Fruit fly (Drosophila melanogaster) whole organism, embryonic: ENCODE results near the gene Ccz1.

Experiments used
- Atf3 ChIP-seq: fragments of 200-800 bp; sonication (Bioruptor generic); optimal IDR thresholded peaks from 3 replicates; lab custom pipeline; 2016; ENCODE audit warnings: missing biosample characterization, missing genetic modification characterization
- Awh ChIP-seq: fragments of 200-800 bp; sonication (Bioruptor generic); IDR thresholded peaks from 2 replicates; pipeline ENCODE4, ENCODE4 v1.3.6; 2022; ENCODE audit warnings: missing biosample characterization, missing genetic modification characterization
- CG10431 ChIP-seq: fragments of 200-800 bp; sonication (Bioruptor generic); optimal IDR thresholded peaks from 3 replicates; lab custom pipeline; 2018; ENCODE audit warnings: missing biosample characterization, mild to moderate bottlenecking, missing genetic modification characterization
- CG10979 ChIP-seq: fragments of 200-800 bp; sonication (Bioruptor generic); optimal IDR thresholded peaks from 2 replicates; lab custom pipeline; 2018; ENCODE audit warnings: missing biosample characterization, mild to moderate bottlenecking, missing genetic modification characterization, moderate library complexity
- CG11085 ChIP-seq: fragments of 200-800 bp; sonication (Bioruptor generic); IDR thresholded peaks from 2 replicates; pipeline ENCODE4 v1.3.6; 2022; ENCODE audit warnings: missing biosample characterization, missing genetic modification characterization
- CG12391 ChIP-seq: fragments of 200-800 bp; sonication (Bioruptor generic); optimal IDR thresholded peaks from 3 replicates; lab custom pipeline; 2018; ENCODE audit warnings: missing biosample characterization, mild to moderate bottlenecking, missing genetic modification characterization, moderate library complexity
- CG13123 ChIP-seq: fragments of 200-800 bp; sonication (Bioruptor generic); optimal IDR thresholded peaks from 2 replicates; lab custom pipeline; 2016; ENCODE audit warnings: missing biosample characterization, missing genetic modification characterization
- CG13424 ChIP-seq: fragments of 200-800 bp; sonication (Bioruptor generic); optimal IDR thresholded peaks from 2 replicates; lab custom pipeline; 2019; ENCODE audit warnings: missing biosample characterization, mild to moderate bottlenecking, missing genetic modification characterization, moderate library complexity
- CG15269 ChIP-seq: fragments of 200-800 bp; sonication (Bioruptor generic); optimal IDR thresholded peaks from 2 replicates; lab custom pipeline; 2018; ENCODE audit warnings: missing biosample characterization, mild to moderate bottlenecking, missing genetic modification characterization, moderate library complexity
- CG1602 ChIP-seq: fragments of 200-800 bp; sonication (Bioruptor generic); optimal IDR thresholded peaks from 3 replicates; lab custom pipeline; 2016; ENCODE audit warnings: missing biosample characterization, missing genetic modification characterization
- CG17186 ChIP-seq: fragments of 200-800 bp; sonication (Bioruptor generic); optimal IDR thresholded peaks from 3 replicates; lab custom pipeline; 2017; ENCODE audit warnings: missing biosample characterization, missing genetic modification reagents, missing genetic modification characterization
- CG17612 ChIP-seq: fragments of 200-800 bp; sonication (Bioruptor generic); IDR thresholded peaks from 2 replicates; pipeline ENCODE4 v1.3.6; 2022; ENCODE audit warnings: missing biosample characterization, missing genetic modification characterization
- CG31441 ChIP-seq: fragments of 200-800 bp; sonication (Bioruptor generic); IDR thresholded peaks from 2 replicates; pipeline ENCODE4 v1.3.6; 2022; ENCODE audit warnings: missing biosample characterization, missing genetic modification characterization
- CG32532 ChIP-seq: fragments of 200-800 bp; sonication (Bioruptor generic); IDR thresholded peaks from 2 replicates; pipeline ENCODE4 v1.3.6; 2022; ENCODE audit warnings: missing biosample characterization, missing genetic modification characterization
- CG6654 ChIP-seq: fragments of 200-800 bp; sonication (Bioruptor generic); optimal IDR thresholded peaks from 2 replicates; lab custom pipeline; 2017; ENCODE audit warnings: missing biosample characterization, mild to moderate bottlenecking, missing genetic modification characterization
- CG6791 ChIP-seq: fragments of 200-800 bp; sonication (Bioruptor generic); IDR thresholded peaks from 3 replicates; pipeline ENCODE4 v1.3.6; 2022; ENCODE audit warnings: missing biosample characterization, missing genetic modification characterization; ENCODE audit not compliant: partially characterized antibody
- CG7963 ChIP-seq: fragments of 200-800 bp; sonication (Bioruptor generic); IDR thresholded peaks from 3 replicates; pipeline ENCODE4 v1.3.6; 2022; ENCODE audit warnings: missing biosample characterization, missing genetic modification characterization; ENCODE audit not compliant: partially characterized antibody
- CG8388 ChIP-seq: fragments of 200-800 bp; sonication (Bioruptor generic); optimal IDR thresholded peaks from 2 replicates; lab custom pipeline; 2019; ENCODE audit warnings: missing biosample characterization, mild to moderate bottlenecking, missing genetic modification characterization, moderate library complexity
- CG9817 ChIP-seq: fragments of 200-800 bp; sonication (Bioruptor generic); optimal IDR thresholded peaks from 2 replicates; lab custom pipeline; 2018; ENCODE audit warnings: missing biosample characterization, mild to moderate bottlenecking, missing genetic modification characterization, moderate library complexity
- CHES-1-like ChIP-seq: fragments of 200-800 bp; sonication (Bioruptor generic); optimal IDR thresholded peaks from 2 replicates; lab custom pipeline; 2016; ENCODE audit warnings: missing biosample characterization, missing genetic modification characterization
- CTCF ChIP-seq: fragments of 200-800 bp; sonication (Bioruptor generic); optimal IDR thresholded peaks from 2 replicates; lab custom pipeline; 2017; ENCODE audit warnings: missing biosample characterization, mild to moderate bottlenecking, missing genetic modification characterization, moderate library complexity
- Dbx ChIP-seq: fragments of 200-800 bp; sonication (Bioruptor generic); IDR thresholded peaks from 3 replicates; pipeline ENCODE4 v1.3.6; 2022; ENCODE audit warnings: missing biosample characterization, missing genetic modification characterization
- Dek ChIP-seq: fragments of 200-800 bp; sonication (Bioruptor generic); optimal IDR thresholded peaks from 3 replicates; lab custom pipeline; 2019; ENCODE audit warnings: missing biosample characterization, mild to moderate bottlenecking, missing genetic modification characterization, moderate library complexity
- Dfd ChIP-seq, 2 experiments: fragments of >200 bp; optimal IDR thresholded peaks; 2 replicates each; lab custom pipeline; 2017; ENCODE audit warnings: missing biosample characterization in 2 of 2, missing genetic modification characterization in 2 of 2
- Doc3 ChIP-seq: fragments of 200-800 bp; sonication (Bioruptor generic); IDR thresholded peaks from 3 replicates; pipeline ENCODE4 v1.3.6; 2022; ENCODE audit warnings: missing biosample characterization, missing genetic modification characterization; ENCODE audit not compliant: partially characterized antibody
- Ets97D ChIP-seq: fragments of 200-800 bp; sonication (Bioruptor generic); optimal IDR thresholded peaks from 3 replicates; lab custom pipeline; 2016; ENCODE audit warnings: missing biosample characterization, missing genetic modification characterization
- HLH3B ChIP-seq: fragments of 200-800 bp; sonication (Bioruptor generic); IDR thresholded peaks from 2 replicates; pipeline ENCODE4 v1.3.6; 2022; ENCODE audit warnings: missing biosample characterization, missing genetic modification characterization
- MBD-R2 ChIP-seq: fragments of 200-800 bp; sonication (Bioruptor generic); IDR thresholded peaks from 2 replicates; pipeline ENCODE4 v1.3.6; 2022; ENCODE audit warnings: missing biosample characterization, missing genetic modification characterization
- Optix ChIP-seq: fragments of 200-800 bp; sonication (Bioruptor generic); IDR thresholded peaks from 3 replicates; pipeline ENCODE4 v1.3.6; 2022; ENCODE audit warnings: missing biosample characterization, missing genetic modification characterization
- Six4 ChIP-seq: fragments of 200-800 bp; sonication (Bioruptor generic); optimal IDR thresholded peaks from 2 replicates; lab custom pipeline; 2016; ENCODE audit warnings: missing biosample characterization, missing genetic modification characterization
- Vsx1 ChIP-seq: fragments of 200-800 bp; sonication (Bioruptor generic); optimal IDR thresholded peaks from 2 replicates; lab custom pipeline; 2017; ENCODE audit warnings: missing biosample characterization, mild to moderate bottlenecking, missing genetic modification characterization, missing genetic modification reagents
- aop ChIP-seq: fragments of 200-800 bp; sonication (Bioruptor generic); IDR thresholded peaks from 2 replicates; pipeline ENCODE4 v1.3.6; 2022; ENCODE audit warnings: missing biosample characterization, missing genetic modification characterization
- ara ChIP-seq: fragments of 200-800 bp; sonication (Bioruptor generic); IDR thresholded peaks from 2 replicates; pipeline ENCODE4 v1.3.6; 2022; ENCODE audit warnings: missing biosample characterization, missing genetic modification characterization
- az2 ChIP-seq: fragments of 200-800 bp; sonication (Bioruptor generic); optimal IDR thresholded peaks from 3 replicates; lab custom pipeline; 2016; ENCODE audit warnings: missing biosample characterization, missing genetic modification characterization
- caup ChIP-seq: fragments of 200-800 bp; sonication (Bioruptor generic); optimal IDR thresholded peaks from 3 replicates; lab custom pipeline; 2017; ENCODE audit warnings: missing biosample characterization, mild to moderate bottlenecking, missing genetic modification characterization, moderate library complexity; ENCODE audit not compliant: severe bottlenecking
- fd96Cb ChIP-seq: fragments of 200-800 bp; sonication (Bioruptor generic); optimal IDR thresholded peaks from 2 replicates; lab custom pipeline; 2018; ENCODE audit warnings: missing biosample characterization, mild to moderate bottlenecking, missing genetic modification characterization, moderate library complexity
- gfzf ChIP-seq: fragments of 200-800 bp; sonication (Bioruptor generic); optimal IDR thresholded peaks from 2 replicates; lab custom pipeline; 2016; ENCODE audit warnings: missing biosample characterization, mild to moderate bottlenecking, missing genetic modification characterization, moderate library complexity
- grau ChIP-seq: fragments of 200-800 bp; optimal IDR thresholded peaks from 3 replicates; lab custom pipeline; 2019; ENCODE audit warnings: missing biosample characterization, mild to moderate bottlenecking, missing genetic modification characterization, moderate library complexity
- kay ChIP-seq: fragments of 200-800 bp; sonication (Bioruptor generic); optimal IDR thresholded peaks from 2 replicates; lab custom pipeline; 2016; ENCODE audit warnings: missing biosample characterization, missing genetic modification characterization
- pan ChIP-seq, 4 experiments: fragments of >200 bp in 3 of 4; fragments of 200-800 bp in 1 of 4; sonication (Bioruptor generic) in 1 of 4; optimal IDR thresholded peaks in 3 of 4; IDR thresholded peaks in 1 of 4; 2 replicates each; pipeline versions ENCODE4 v1.3.6 to Lab custom; 2017 to 2022; ENCODE audit warnings: missing biosample characterization in 2 of 4, missing genetic modification characterization in 2 of 4, mixed read lengths in 1 of 4
- prd ChIP-seq, 3 experiments: fragments of >200 bp in 2 of 3; fragments of 200-800 bp in 1 of 3; sonication (Bioruptor generic) in 1 of 3; optimal IDR thresholded peaks in 2 of 3; IDR thresholded peaks in 1 of 3; 2 replicates in 2 of 3; 3 replicates in 1 of 3; pipeline versions ENCODE4 v1.3.6 to Lab custom; 2017 to 2022; ENCODE audit warnings: missing biosample characterization in 1 of 3, missing genetic modification characterization in 1 of 3
- row ChIP-seq: fragments of 200-800 bp; sonication (Bioruptor generic); IDR thresholded peaks from 3 replicates; pipeline ENCODE4 v1.3.6; 2022; ENCODE audit warnings: missing biosample characterization, missing genetic modification characterization
- schlank ChIP-seq: fragments of 200-800 bp; sonication (Bioruptor generic); optimal IDR thresholded peaks from 2 replicates; lab custom pipeline; 2018; ENCODE audit warnings: missing biosample characterization, mild to moderate bottlenecking, missing genetic modification characterization
- sob ChIP-seq: fragments of 200-800 bp; sonication (Bioruptor generic); IDR thresholded peaks from 2 replicates; pipeline ENCODE4 v1.3.6; 2022; ENCODE audit warnings: missing biosample characterization, missing genetic modification characterization
- tin ChIP-seq: fragments of 200-800 bp; sonication (Bioruptor generic); optimal IDR thresholded peaks from 3 replicates; lab custom pipeline; 2016; ENCODE audit warnings: missing biosample characterization, missing genetic modification characterization
- tna ChIP-seq: fragments of 200-800 bp; sonication (Bioruptor generic); IDR thresholded peaks from 2 replicates; pipeline ENCODE4 v1.3.6; 2022; ENCODE audit warnings: missing biosample characterization, missing genetic modification characterization; ENCODE audit not compliant: partially characterized antibody
- twi ChIP-seq: fragments of 200-800 bp; optimal IDR thresholded peaks from 2 replicates; lab custom pipeline; 2019; ENCODE audit warnings: missing biosample characterization, mild to moderate bottlenecking, missing genetic modification characterization, moderate library complexity
- zfh1 ChIP-seq: fragments of 200-800 bp; sonication (Bioruptor generic); IDR thresholded peaks from 3 replicates; pipeline ENCODE4 v1.3.6; 2022; ENCODE audit warnings: missing biosample characterization, missing genetic modification characterization

The Ccz1 gene

DNA sequence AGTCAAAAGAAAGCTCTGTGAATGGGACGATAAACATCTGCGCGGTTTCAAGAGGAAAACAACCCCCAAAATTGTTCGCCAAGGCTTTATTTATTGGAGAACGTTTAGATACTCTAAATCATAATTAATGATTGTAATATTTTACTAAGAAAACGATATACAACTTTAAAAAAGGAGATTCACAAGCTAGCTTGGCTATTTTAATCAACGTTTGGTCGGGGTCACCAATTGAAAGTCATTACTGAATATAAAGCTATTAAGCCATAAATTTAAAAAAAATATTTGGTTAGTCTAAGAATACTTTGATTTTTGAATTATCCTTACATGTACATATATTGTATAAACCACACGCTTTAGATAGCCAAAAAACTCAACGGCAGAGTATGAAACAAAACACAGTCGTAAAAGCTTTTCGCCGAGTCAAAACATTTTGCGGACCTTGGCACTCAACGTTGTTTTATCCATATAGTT, 6.8 kb downstream of the Ccz1 start, which contains the start of gene Fie (continued):
- TF ChIP-seq CG17612 (no peak), CG9817 (tag; lab: Kevin White, UChicago) (peak; percentile 30), CG7963 (no peak), CG13123 (GFP tag; lab: Kevin White, UChicago) (no peak), Optix (no peak), CG15269 (peak; percentile 78), HLH3B (GFP tag; lab: Robert Waterston, UW) (no peak), CG32532 (GFP tag; lab: Robert Waterston, UW) (peak; percentile 63), caup (GFP tag; lab: Kevin White, UChicago) (peak; percentile 77), ara (GFP tag; lab: Robert Waterston, UW) (no peak), zfh1 (GFP tag; lab: Robert Waterston, UW) (no peak), CG6791 (no peak), Dfd (GFP tag; optimal IDR thresholded peaks at IDR 0.05; lab: Kevin White, UChicago) (no peak), Six4 (no peak), kay (no peak), tna (no peak), Ets97D (GFP tag; lab: Kevin White, UChicago) (peak; percentile 32), grau (tag; lab: Kevin White, UChicago) (peak; percentile 84), twi (tag; lab: Kevin White, UChicago) (no peak), Awh (GFP tag; lab: Robert Waterston, UW) (0 out of 2 replicates have a peak, but pooled peaks have one; percentile 16), Dek (tag; lab: Kevin White, UChicago) (peak; percentile 75), prd (optimal IDR thresholded peaks at IDR 0.05; lab: Kevin White, UChicago) (no peak), prd (GFP tag; IDR thresholded peaks at IDR 0.05; lab: Robert Waterston, UW) (peak; percentile 62; the same call in 2 of the 3 replicates), CG12391 (tag; lab: Kevin White, UChicago) (peak; percentile 73), sob (0 out of 2 replicates have a peak, but pooled peaks have one; percentile 56), MBD-R2 (GFP tag; lab: Robert Waterston, UW) (no peak), schlank (tag; lab: Kevin White, UChicago) (no peak), Dbx (GFP tag; lab: Robert Waterston, UW) (no peak), tin (GFP tag; lab: Kevin White, UChicago) (peak; percentile 24), CG13424 (peak; percentile 79), CG1602 (GFP tag; lab: Kevin White, UChicago) (peak; percentile 34), CTCF (GFP tag; lab: Kevin White, UChicago) (no peak), pan (optimal IDR thresholded peaks at IDR 0.05; lab: Kevin White, UChicago) (no peak), pan (GFP tag; optimal IDR thresholded peaks at IDR 0.05 in 1 of 2, IDR thresholded peaks at IDR 0.05 in 1 of 2) (peak in 1 of 2 experiments; percentile 41), gfzf (GFP tag; lab: Kevin White, UChicago) (no peak), CG11085 (GFP tag; lab: Robert Waterston, UW) (no peak), aop (GFP tag; lab: Robert Waterston, UW) (no peak), CG10431 (no peak), fd96Cb (peak; percentile 54), CG31441 (peak; percentile 68), CG8388 (GFP tag; lab: Kevin White, UChicago) (peak; percentile 40), CG6654 (GFP tag; lab: Kevin White, UChicago) (no peak), Atf3 (GFP tag; lab: Kevin White, UChicago) (no peak), Doc3 (no peak), CG10979 (tag; lab: Kevin White, UChicago) (peak; percentile 44), CHES-1-like (GFP tag; lab: Kevin White, UChicago) (peak; percentile 28), Vsx1 (GFP tag; lab: Kevin White, UChicago) (peak; percentile 6), CG17186 (GFP tag; lab: Kevin White, UChicago) (no peak), row (GFP tag; lab: Robert Waterston, UW) (peak; percentile 82), az2 (GFP tag; lab: Kevin White, UChicago) (peak; percentile 52)
- TF ChIP-seq, all 482 proteins: peak for 199
